Worm (Caenorhabditis elegans): ENCODE results near the gene C06G3.8.
A peak's percentile ranks its signal among the peaks of the same experiment; 100 is the strongest.

The C06G3.8 gene

DNA sequence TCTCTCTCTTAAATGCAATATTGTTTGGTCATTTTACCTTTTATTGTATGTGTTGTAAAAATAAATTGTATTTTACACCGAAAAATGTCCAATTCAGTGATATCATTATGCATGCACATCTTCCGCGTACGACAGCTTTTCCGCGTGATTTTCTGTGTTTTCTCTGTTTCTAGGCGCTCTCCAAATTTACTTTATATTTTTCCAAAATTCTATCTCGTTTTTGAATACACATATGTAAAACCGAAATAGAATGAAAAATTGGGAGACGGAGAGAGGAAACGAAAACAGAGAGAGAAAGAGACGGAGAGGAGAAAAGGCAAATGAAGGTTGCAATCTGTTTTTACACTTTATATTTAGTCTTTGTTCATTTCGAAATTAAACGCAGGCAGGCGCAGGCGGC is 15.9 kb downstream of the C06G3.8 start:
- TF ChIP-seq ama-1 (optimal IDR thresholded peaks at IDR 0.05) (no peak), ztf-11 (tag; optimal IDR thresholded peaks at IDR 0.05) (no peak), elt-2 (tag; optimal IDR thresholded peaks at IDR 0.05) (peak; percentile 30), mab-9 (GFP tag; IDR thresholded peaks at IDR 0.05) (no peak), ceh-63 (GFP tag; optimal IDR thresholded peaks at IDR 0.05) (no peak), ceh-88 (GFP tag; IDR thresholded peaks at IDR 0.05) (no peak), nhr-77 (tag; optimal IDR thresholded peaks at IDR 0.05) (no peak), nhr-19 (GFP tag; conservative IDR thresholded peaks at IDR 0.05) (no peak), ztf-4 (tag; optimal IDR thresholded peaks at IDR 0.05) (peak; percentile 10), fkh-4 (tag; optimal IDR thresholded peaks at IDR 0.05; ENCODE audit: borderline replicate concordance) (no peak), lin-14 (GFP tag; optimal IDR thresholded peaks at IDR 0.05) (peak; percentile 86), pax-3 (tag; optimal IDR thresholded peaks at IDR 0.05) (no peak), nhr-76 (tag; optimal IDR thresholded peaks at IDR 0.05) (no peak), nhr-28 (tag; optimal IDR thresholded peaks at IDR 0.05) (no peak), fkh-10 (GFP tag; optimal IDR thresholded peaks at IDR 0.05) (no peak), unc-62 (GFP tag; optimal IDR thresholded peaks at IDR 0.05) (no peak), lsy-2 (tag; optimal IDR thresholded peaks at IDR 0.05) (peak; percentile 41 to 62), unc-86 (tag; optimal IDR thresholded peaks at IDR 0.05) (peak; percentile 50), tbx-2 (tag; optimal IDR thresholded peaks at IDR 0.05) (peak; percentile 40), mep-1 (tag; optimal IDR thresholded peaks at IDR 0.05) (peak; percentile 67), aly-2 (tag; optimal IDR thresholded peaks at IDR 0.05) (no peak), fkh-8 (tag; optimal IDR thresholded peaks at IDR 0.05) (peak; percentile 62), hpl-2 (GFP tag; optimal IDR thresholded peaks at IDR 0.05) (no peak), nhr-71 (tag; optimal IDR thresholded peaks at IDR 0.05) (peak; percentile 67), hlh-4 (tag; optimal IDR thresholded peaks at IDR 0.05) (no peak), Y116A8C.19 (tag; optimal IDR thresholded peaks at IDR 0.05; ENCODE audit: borderline replicate concordance) (no peak), efl-3 (GFP tag; optimal IDR thresholded peaks at IDR 0.05) (no peak), dsc-1 (tag; optimal IDR thresholded peaks at IDR 0.05) (peak; percentile 45), lin-39 (tag; optimal IDR thresholded peaks at IDR 0.05) (no peak), lir-3 (tag; optimal IDR thresholded peaks at IDR 0.05; ENCODE audit: poor library complexity) (no peak), zip-4 (GFP tag; optimal IDR thresholded peaks at IDR 0.05) (no peak), elt-3 (tag; optimal IDR thresholded peaks at IDR 0.05) (peak in 1 of 6 experiments; percentile 44), lin-15B (tag; optimal IDR thresholded peaks at IDR 0.05) (no peak), pag-3 (tag; optimal IDR thresholded peaks at IDR 0.05; ENCODE audit: borderline replicate concordance, insufficient read depth) (no peak), ceh-82 (tag; optimal IDR thresholded peaks at IDR 0.05) (peak in 1 of 3 experiments; percentile 29), egl-27 (tag; optimal IDR thresholded peaks at IDR 0.05) (no peak), dpl-1 (GFP tag; optimal IDR thresholded peaks at IDR 0.05) (peak; percentile 19 to 34 (median 20)), unc-130 (tag; optimal IDR thresholded peaks at IDR 0.05) (no peak), nhr-20 (tag; optimal IDR thresholded peaks at IDR 0.05) (peak; percentile 42), tlp-1 (tag; optimal IDR thresholded peaks at IDR 0.05) (no peak), nhr-47 (tag; optimal IDR thresholded peaks at IDR 0.05) (peak; percentile 65), nhr-85 (tag) (peak; percentile 83), aha-1 (tag; optimal IDR thresholded peaks at IDR 0.05) (no peak), efl-1 (optimal IDR thresholded peaks at IDR 0.05) (peak; percentile 52 to 55), efl-1 (GFP tag; optimal IDR thresholded peaks at IDR 0.05 in 1 of 2) (peak; percentile 13 to 75), alr-1 (tag; optimal IDR thresholded peaks at IDR 0.05; ENCODE audit: borderline replicate concordance) (no peak), isw-1 (GFP tag; IDR thresholded peaks at IDR 0.05) (peak; percentile 25; the same call in 1 of the 2 replicates), ceh-8 (GFP tag; optimal IDR thresholded peaks at IDR 0.05) (no peak), nhr-237 (tag; optimal IDR thresholded peaks at IDR 0.05) (no peak), nhr-84 (tag; optimal IDR thresholded peaks at IDR 0.05) (no peak), egl-13 (tag; optimal IDR thresholded peaks at IDR 0.05) (no peak), F16B12.6 (tag; optimal IDR thresholded peaks at IDR 0.05) (no peak), nhr-12 (tag; optimal IDR thresholded peaks at IDR 0.05) (no peak)
